Fruit fly (Drosophila melanogaster) whole organism, embryonic: Measurements from ENCODE around the gene CG15625.

Experiments used
- Atf6 ChIP-seq: fragments of 200-800 bp; sonication (Bioruptor generic); IDR thresholded peaks from 2 replicates; pipeline ENCODE4 v1.3.6; 2022; ENCODE audit warnings: missing biosample characterization, missing genetic modification characterization
- Bdp1 ChIP-seq: fragments of 200-800 bp; sonication (Bioruptor generic); optimal IDR thresholded peaks from 3 replicates; lab custom pipeline; 2016; ENCODE audit warnings: missing biosample characterization, missing genetic modification characterization
- CG1024 ChIP-seq: fragments of 200-800 bp; sonication (Bioruptor generic); IDR thresholded peaks from 2 replicates; pipeline ENCODE4 v1.3.6; 2022; ENCODE audit warnings: missing biosample characterization, missing genetic modification characterization
- CG10267 ChIP-seq: fragments of 200-800 bp; sonication (Bioruptor generic); optimal IDR thresholded peaks from 2 replicates; lab custom pipeline; 2018; ENCODE audit warnings: missing biosample characterization, mild to moderate bottlenecking, missing genetic modification characterization, moderate library complexity
- CG11093 ChIP-seq: fragments of 200-800 bp; sonication (Bioruptor generic); IDR thresholded peaks from 3 replicates; pipeline ENCODE4 v1.3.6; 2022; ENCODE audit warnings: missing biosample characterization, missing genetic modification characterization
- CG12391 ChIP-seq: fragments of 200-800 bp; sonication (Bioruptor generic); optimal IDR thresholded peaks from 3 replicates; lab custom pipeline; 2018; ENCODE audit warnings: missing biosample characterization, mild to moderate bottlenecking, missing genetic modification characterization, moderate library complexity
- CG12769 ChIP-seq: fragments of 200-800 bp; sonication (Bioruptor generic); optimal IDR thresholded peaks from 2 replicates; lab custom pipeline; 2019; ENCODE audit warnings: missing biosample characterization, mild to moderate bottlenecking, missing genetic modification characterization, moderate library complexity
- CG13424 ChIP-seq: fragments of 200-800 bp; sonication (Bioruptor generic); optimal IDR thresholded peaks from 2 replicates; lab custom pipeline; 2019; ENCODE audit warnings: missing biosample characterization, mild to moderate bottlenecking, missing genetic modification characterization, moderate library complexity
- CG14441 ChIP-seq: fragments of 200-800 bp; sonication (Bioruptor generic); IDR thresholded peaks from 2 replicates; pipeline ENCODE4 v1.3.6; 2022; ENCODE audit warnings: missing biosample characterization, missing genetic modification characterization
- CG1602 ChIP-seq: fragments of 200-800 bp; sonication (Bioruptor generic); optimal IDR thresholded peaks from 3 replicates; lab custom pipeline; 2016; ENCODE audit warnings: missing biosample characterization, missing genetic modification characterization
- CG16813 ChIP-seq: fragments of 200-800 bp; sonication (Bioruptor generic); IDR thresholded peaks from 3 replicates; pipeline ENCODE4 v1.3.6; 2022; ENCODE audit warnings: missing biosample characterization, missing genetic modification characterization; ENCODE audit not compliant: partially characterized antibody
- CG17359 ChIP-seq: fragments of 200-800 bp; sonication (Bioruptor generic); optimal IDR thresholded peaks from 3 replicates; lab custom pipeline; 2018; ENCODE audit warnings: missing biosample characterization, mild to moderate bottlenecking, missing genetic modification characterization, moderate library complexity
- CG3065 ChIP-seq: fragments of 200-800 bp; sonication (Bioruptor generic); optimal IDR thresholded peaks from 2 replicates; lab custom pipeline; 2016; ENCODE audit warnings: missing biosample characterization, missing genetic modification characterization
- CG3995 ChIP-seq: fragments of 200-800 bp; sonication (Bioruptor generic); optimal IDR thresholded peaks from 3 replicates; lab custom pipeline; 2016; ENCODE audit warnings: missing biosample characterization, missing genetic modification characterization
- CG42726 ChIP-seq: fragments of 200-800 bp; sonication (Bioruptor generic); IDR thresholded peaks from 2 replicates; pipeline ENCODE4 v1.3.6; 2022; ENCODE audit warnings: missing biosample characterization, missing genetic modification characterization; ENCODE audit not compliant: partially characterized antibody
- CG4328 ChIP-seq: fragments of 200-800 bp; sonication (Bioruptor generic); optimal IDR thresholded peaks from 3 replicates; lab custom pipeline; 2017; ENCODE audit warnings: missing biosample characterization, missing genetic modification reagents, missing genetic modification characterization
- CG4820 ChIP-seq: fragments of 200-800 bp; sonication (Bioruptor generic); optimal IDR thresholded peaks from 3 replicates; lab custom pipeline; 2016; ENCODE audit warnings: missing biosample characterization, missing genetic modification characterization
- CG6175 ChIP-seq: fragments of 200-800 bp; sonication (Bioruptor generic); IDR thresholded peaks from 3 replicates; pipeline ENCODE4 v1.3.6; 2022; ENCODE audit warnings: missing biosample characterization, missing genetic modification characterization
- CG6683 ChIP-seq: fragments of 200-800 bp; sonication (Bioruptor generic); optimal IDR thresholded peaks from 2 replicates; lab custom pipeline; 2017; ENCODE audit warnings: missing biosample characterization, mild to moderate bottlenecking, missing genetic modification characterization, missing genetic modification reagents
- CG7556 ChIP-seq: fragments of 200-800 bp; sonication (Bioruptor generic); optimal IDR thresholded peaks from 2 replicates; lab custom pipeline; 2017; ENCODE audit warnings: missing biosample characterization, mild to moderate bottlenecking, missing genetic modification characterization
- CG8765 ChIP-seq: fragments of 200-800 bp; sonication (Bioruptor generic); IDR thresholded peaks from 2 replicates; pipeline ENCODE4 v1.3.6; 2022; ENCODE audit warnings: missing biosample characterization, missing genetic modification characterization
- CG9609 ChIP-seq: fragments of 200-800 bp; sonication (Bioruptor generic); optimal IDR thresholded peaks from 3 replicates; lab custom pipeline; 2016; ENCODE audit warnings: missing biosample characterization, missing genetic modification characterization
- CG9797 ChIP-seq: fragments of 200-800 bp; sonication (Bioruptor generic); optimal IDR thresholded peaks from 3 replicates; lab custom pipeline; 2018; ENCODE audit warnings: missing biosample characterization, mild to moderate bottlenecking, missing genetic modification characterization
- D19A ChIP-seq: fragments of 200-800 bp; optimal IDR thresholded peaks from 3 replicates; lab custom pipeline; 2019; ENCODE audit warnings: missing biosample characterization, mild to moderate bottlenecking, missing genetic modification characterization, moderate library complexity
- Dp ChIP-seq: fragments of 200-800 bp; sonication (Bioruptor generic); optimal IDR thresholded peaks from 2 replicates; lab custom pipeline; 2018; ENCODE audit warnings: missing biosample characterization, mild to moderate bottlenecking, missing genetic modification characterization, moderate library complexity
- Hr51 ChIP-seq, 2 experiments: fragments of 200-800 bp; sonication (Bioruptor generic); optimal IDR thresholded peaks; 2 replicates in 1 of 2; 3 replicates in 1 of 2; lab custom pipeline; 2016 to 2018; ENCODE audit warnings: missing biosample characterization in 2 of 2, missing genetic modification characterization in 2 of 2, mild to moderate bottlenecking in 1 of 2, moderate library complexity in 1 of 2
- Jarid2 ChIP-seq: fragments of 200-800 bp; sonication (Bioruptor generic); optimal IDR thresholded peaks from 3 replicates; lab custom pipeline; 2017; ENCODE audit warnings: mild to moderate bottlenecking, missing biosample characterization, missing genetic modification reagents, missing genetic modification characterization
- Max ChIP-seq: fragments of 200-800 bp; sonication (Bioruptor generic); optimal IDR thresholded peaks from 2 replicates; lab custom pipeline; 2016; ENCODE audit warnings: missing biosample characterization, mild to moderate bottlenecking, missing genetic modification characterization
- Myb ChIP-seq: fragments of 200-800 bp; sonication (Bioruptor generic); optimal IDR thresholded peaks from 2 replicates; lab custom pipeline; 2016; ENCODE audit warnings: missing biosample characterization, missing genetic modification characterization
- NFAT ChIP-seq: fragments of 200-800 bp; sonication (Bioruptor generic); IDR thresholded peaks from 2 replicates; pipeline ENCODE4 v1.3.6; 2022; ENCODE audit warnings: missing biosample characterization, missing genetic modification characterization
- Sox100B ChIP-seq: fragments of 200-800 bp; sonication (Bioruptor generic); optimal IDR thresholded peaks from 3 replicates; lab custom pipeline; 2018; ENCODE audit warnings: missing biosample characterization, mild to moderate bottlenecking, missing genetic modification characterization
- ato ChIP-seq: fragments of 200-800 bp; sonication (Bioruptor generic); IDR thresholded peaks from 2 replicates; pipeline ENCODE4 v1.3.6; 2022; ENCODE audit warnings: missing biosample characterization, missing genetic modification characterization; ENCODE audit not compliant: partially characterized antibody
- cwo ChIP-seq: fragments of 200-800 bp; sonication (Bioruptor generic); optimal IDR thresholded peaks from 3 replicates; lab custom pipeline; 2017; ENCODE audit warnings: missing biosample characterization, missing genetic modification characterization, mild to moderate bottlenecking, moderate library complexity, missing genetic modification reagents
- ewg ChIP-seq: fragments of 200-800 bp; sonication (Bioruptor generic); optimal IDR thresholded peaks from 3 replicates; lab custom pipeline; 2017; ENCODE audit warnings: mild to moderate bottlenecking, missing biosample characterization, missing genetic modification reagents, missing genetic modification characterization
- fd64A ChIP-seq: fragments of 200-800 bp; sonication (Bioruptor generic); optimal IDR thresholded peaks from 3 replicates; lab custom pipeline; 2018; ENCODE audit warnings: missing biosample characterization, mild to moderate bottlenecking, missing genetic modification characterization
- ftz-f1 ChIP-seq: fragments of 200-800 bp; sonication (Bioruptor generic); optimal IDR thresholded peaks from 2 replicates; lab custom pipeline; 2016; ENCODE audit warnings: missing biosample characterization, missing genetic modification characterization
- gcm2 ChIP-seq: fragments of 200-800 bp; sonication (Bioruptor generic); optimal IDR thresholded peaks from 2 replicates; lab custom pipeline; 2016; ENCODE audit warnings: missing biosample characterization, missing genetic modification characterization
- jigr1 ChIP-seq: fragments of 200-800 bp; sonication (Bioruptor generic); IDR thresholded peaks from 3 replicates; pipeline ENCODE4 v1.3.6; 2022; ENCODE audit warnings: missing biosample characterization, missing genetic modification characterization
- kah ChIP-seq: fragments of 200-800 bp; sonication (Bioruptor generic); optimal IDR thresholded peaks from 2 replicates; lab custom pipeline; 2018; ENCODE audit warnings: missing biosample characterization, mild to moderate bottlenecking, missing genetic modification characterization
- lab ChIP-seq: fragments of 200-800 bp; sonication (Bioruptor generic); optimal IDR thresholded peaks from 3 replicates; lab custom pipeline; 2017; ENCODE audit warnings: missing biosample characterization, missing genetic modification characterization, mild to moderate bottlenecking, moderate library complexity, missing genetic modification reagents
- pros ChIP-seq: fragments of 200-800 bp; sonication (Bioruptor generic); optimal IDR thresholded peaks from 3 replicates; lab custom pipeline; 2019; ENCODE audit warnings: missing biosample characterization, mild to moderate bottlenecking, missing genetic modification characterization, moderate library complexity
- sob ChIP-seq: fragments of 200-800 bp; sonication (Bioruptor generic); IDR thresholded peaks from 2 replicates; pipeline ENCODE4 v1.3.6; 2022; ENCODE audit warnings: missing biosample characterization, missing genetic modification characterization
- sqz ChIP-seq: fragments of 200-800 bp; sonication (Bioruptor generic); optimal IDR thresholded peaks from 3 replicates; lab custom pipeline; 2018; ENCODE audit warnings: missing biosample characterization, mild to moderate bottlenecking, missing genetic modification characterization
- toy ChIP-seq: fragments of 200-800 bp; sonication (Bioruptor generic); IDR thresholded peaks from 2 replicates; pipeline ENCODE4 v1.3.6; 2022; ENCODE audit warnings: missing biosample characterization, missing genetic modification characterization
- tup ChIP-seq: fragments of 200-800 bp; sonication (Bioruptor generic); optimal IDR thresholded peaks from 2 replicates; lab custom pipeline; 2016; ENCODE audit warnings: missing biosample characterization, mild to moderate bottlenecking, missing genetic modification characterization, moderate library complexity
- wek ChIP-seq: fragments of 200-800 bp; sonication (Bioruptor generic); optimal IDR thresholded peaks from 3 replicates; lab custom pipeline; 2018; ENCODE audit warnings: missing biosample characterization, mild to moderate bottlenecking, missing genetic modification characterization, moderate library complexity
- z ChIP-seq: fragments of 200-800 bp; sonication (Bioruptor generic); IDR thresholded peaks from 3 replicates; pipeline ENCODE4 v1.3.6; 2022; ENCODE audit warnings: missing biosample characterization, missing genetic modification characterization

CG15625 gene

DNA sequence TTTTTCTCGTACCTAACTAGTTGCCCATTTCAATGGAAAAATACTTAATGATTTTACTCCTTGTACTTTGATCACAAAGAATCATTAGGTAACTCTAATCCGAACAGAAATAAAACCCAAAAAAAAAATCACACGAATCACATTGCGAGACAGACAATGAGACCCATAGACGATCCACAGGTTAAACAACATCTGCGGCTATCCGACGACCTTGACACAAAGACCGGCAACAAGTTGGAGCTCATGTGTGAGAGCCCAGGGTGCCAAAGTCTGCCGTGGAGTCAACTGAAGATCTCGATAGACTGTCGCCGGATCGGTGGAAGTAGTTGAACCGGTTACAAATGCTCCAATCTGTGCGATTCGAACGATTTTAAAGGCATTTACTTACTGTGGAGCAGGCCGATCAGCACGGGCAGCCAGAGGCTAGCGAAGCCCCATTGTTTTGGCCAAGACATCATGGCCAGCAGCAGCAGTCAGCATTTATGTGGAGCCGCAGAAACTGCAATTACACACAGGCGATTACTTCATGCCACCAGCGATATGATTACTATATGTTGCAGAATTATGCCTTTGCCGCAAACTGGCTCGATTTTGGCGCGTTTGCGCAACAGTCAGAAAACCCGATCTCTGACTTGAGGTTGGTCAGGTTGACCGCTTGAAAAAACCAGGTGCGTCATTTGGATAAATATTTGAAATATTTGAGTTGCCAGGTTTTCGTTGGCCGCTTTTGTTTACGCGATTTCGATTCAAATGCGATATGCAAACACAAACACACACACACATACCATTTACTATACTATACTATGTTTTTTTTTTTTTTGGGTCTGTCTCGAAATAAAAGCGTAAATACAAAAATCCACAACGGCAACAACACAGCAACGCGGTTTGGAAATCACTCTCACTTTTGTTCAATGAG lies 15.8 kb downstream of the CG15625 start (continued):
- TF ChIP-seq Atf6 (peak; percentile 41; the same call in 1 of the 2 replicates), Bdp1 (GFP tag; lab: Kevin White, UChicago) (no peak), z (GFP tag; lab: Robert Waterston, UW) (no peak), CG12769 (peak; percentile 6), CG17359 (no peak), CG13424 (tag; lab: Kevin White, UChicago) (no peak), Dp (GFP tag; lab: Kevin White, UChicago) (no peak), CG6683 (GFP tag; lab: Kevin White, UChicago) (no peak), CG6175 (GFP tag; lab: Robert Waterston, UW) (0 out of 3 replicates have a peak, but pooled peaks have one; percentile 24), pros (GFP tag; lab: Kevin White, UChicago) (no peak), gcm2 (GFP tag; lab: Kevin White, UChicago) (no peak), CG9609 (GFP tag; lab: Kevin White, UChicago) (no peak), CG1602 (GFP tag; lab: Kevin White, UChicago) (no peak), sqz (GFP tag; lab: Kevin White, UChicago) (peak; percentile 80), ftz-f1 (GFP tag; lab: Kevin White, UChicago) (peak; percentile 62), CG16813 (GFP tag; lab: Robert Waterston, UW) (no peak), Myb (GFP tag; lab: Kevin White, UChicago) (no peak), CG3995 (GFP tag; lab: Kevin White, UChicago) (no peak), CG10267 (tag; lab: Kevin White, UChicago) (no peak), Hr51 (GFP tag; optimal IDR thresholded peaks at IDR 0.05; lab: Kevin White, UChicago) (no peak), CG8765 (no peak), Max (no peak), lab (GFP tag; lab: Kevin White, UChicago) (no peak), Jarid2 (GFP tag; lab: Kevin White, UChicago) (no peak), CG4328 (GFP tag; lab: Kevin White, UChicago) (no peak), fd64A (GFP tag; lab: Kevin White, UChicago) (no peak), wek (no peak), Sox100B (GFP tag; lab: Kevin White, UChicago) (no peak), CG14441 (peak; percentile 7; the same call in 1 of the 2 replicates), CG42726 (GFP tag; lab: Robert Waterston, UW) (0 out of 2 replicates have a peak, but pooled peaks have one; percentile 42)
- TF ChIP-seq, all 482 proteins: peak for 10

dm6 chr2L:4906546-4907250 lies 16.9 kb downstream of the CG15625 start, which contains the start of gene snsl:
snsl (minus strand) TSS chr2L:4906762.
- TF ChIP-seq NFAT (GFP tag; lab: Robert Waterston, UW) (no peak), CG3065 (GFP tag; lab: Kevin White, UChicago) (no peak), kah (GFP tag; lab: Kevin White, UChicago) (peak; percentile 43), CG1024 (GFP tag; lab: Robert Waterston, UW) (no peak), cwo (GFP tag; lab: Kevin White, UChicago) (peak; percentile 32), CG4820 (GFP tag; lab: Kevin White, UChicago) (peak; percentile 27), ewg (no peak), ato (GFP tag; lab: Robert Waterston, UW) (no peak), jigr1 (0 out of 3 replicates have a peak, but pooled peaks have one; percentile 36), CG9797 (GFP tag; lab: Kevin White, UChicago) (no peak), toy (GFP tag; lab: Robert Waterston, UW) (no peak), CG7556 (peak; percentile 84), CG11093 (GFP tag; lab: Robert Waterston, UW) (no peak), CG12391 (peak; percentile 81), sob (GFP tag; lab: Robert Waterston, UW) (no peak; the same call in 1 of the 2 replicates), tup (GFP tag; lab: Kevin White, UChicago) (no peak), D19A (tag; lab: Kevin White, UChicago) (peak; percentile 67), CG16813 (GFP tag; lab: Robert Waterston, UW) (no peak)
